Worm (Caenorhabditis elegans): Measurements from ENCODE around the gene T20D4.7.
A peak's percentile ranks its signal among the peaks of the same experiment; 100 is the strongest.

The T20D4.7 gene

DNA sequence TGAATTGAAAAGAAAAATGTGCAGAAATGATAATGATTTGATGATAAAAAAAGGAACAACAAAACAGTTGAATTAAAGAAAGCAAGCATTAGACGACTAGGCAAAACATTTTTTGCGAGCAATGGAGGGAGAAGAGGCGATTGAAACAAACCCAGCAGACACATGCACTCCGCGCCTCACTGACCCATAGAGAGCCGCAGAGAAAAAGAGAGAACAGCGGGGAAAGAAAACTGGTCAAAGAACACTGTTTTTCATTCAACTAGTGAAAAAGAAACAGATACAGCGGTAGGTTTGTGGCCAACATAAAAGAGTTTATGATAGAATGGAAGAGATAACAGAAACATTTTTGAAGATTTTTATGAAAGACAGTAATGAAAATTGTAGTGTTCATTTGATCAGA is 20.4 kb upstream of the T20D4.7 start:
- TF ChIP-seq egl-27 (tag; optimal IDR thresholded peaks at IDR 0.05) (peak; percentile 17), gmeb-1 (tag; optimal IDR thresholded peaks at IDR 0.05) (no peak), F13H6.1 (tag; optimal IDR thresholded peaks at IDR 0.05) (peak; percentile 61), lsy-2 (tag; optimal IDR thresholded peaks at IDR 0.05) (peak in 1 of 2 experiments; percentile 27), sma-9 (GFP tag; optimal IDR thresholded peaks at IDR 0.05) (peak; percentile 91), sma-9 (tag; optimal IDR thresholded peaks at IDR 0.05) (no peak), C34F6.9 (tag; optimal IDR thresholded peaks at IDR 0.05) (peak; percentile 4), nhr-129 (tag; optimal IDR thresholded peaks at IDR 0.05) (peak; percentile 31), fos-1 (tag; optimal IDR thresholded peaks at IDR 0.05) (peak; percentile 29), ama-1 (optimal IDR thresholded peaks at IDR 0.05) (no peak)

DNA sequence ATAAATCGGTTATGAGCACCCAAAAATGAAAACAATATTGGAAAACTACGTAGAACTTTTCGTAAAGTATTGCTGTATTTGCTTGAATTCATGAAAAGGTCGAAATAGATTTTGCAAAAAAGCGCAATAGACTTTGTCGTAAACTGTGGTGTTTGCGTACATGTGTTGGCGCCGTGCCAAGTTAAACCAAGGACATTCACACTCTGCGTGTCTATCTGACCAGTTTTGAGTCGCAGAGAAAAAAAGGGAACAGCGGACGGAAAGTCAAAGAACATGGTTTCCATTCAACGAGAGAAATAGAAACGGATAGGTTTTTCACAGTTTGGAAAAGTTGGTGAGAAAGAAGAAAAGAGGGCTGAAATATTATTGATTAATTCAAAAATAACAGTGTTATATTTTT is 17.7 kb upstream of the T20D4.7 start:
- TF ChIP-seq F13H6.1 (tag; optimal IDR thresholded peaks at IDR 0.05) = peak; percentile 90
- no peak for TF ChIP-seq peb-1 (tag; optimal IDR thresholded peaks at IDR 0.05)
- peak; percentile 86 for TF ChIP-seq C34F6.9 (tag; optimal IDR thresholded peaks at IDR 0.05)
- TF ChIP-seq nhr-21 (tag; optimal IDR thresholded peaks at IDR 0.05) = peak; percentile 84
- no peak for TF ChIP-seq skn-1 (tag; optimal IDR thresholded peaks at IDR 0.05)
- no peak for TF ChIP-seq elt-3 (tag; optimal IDR thresholded peaks at IDR 0.05)
- no peak for TF ChIP-seq ceh-82 (tag; optimal IDR thresholded peaks at IDR 0.05)
- TF ChIP-seq nhr-10 (tag; optimal IDR thresholded peaks at IDR 0.05) = no peak
- TF ChIP-seq nhr-25 (tag; optimal IDR thresholded peaks at IDR 0.05) = peak; percentile 96
- no peak for TF ChIP-seq R02D3.7 (tag; optimal IDR thresholded peaks at IDR 0.05)
- no peak for TF ChIP-seq nhr-23 (tag; optimal IDR thresholded peaks at IDR 0.05)
- TF ChIP-seq lin-39 (tag; optimal IDR thresholded peaks at IDR 0.05) = no peak
- no peak for TF ChIP-seq nhr-12 (tag; optimal IDR thresholded peaks at IDR 0.05)
- no peak for TF ChIP-seq unc-62 (GFP tag; optimal IDR thresholded peaks at IDR 0.05)
- TF ChIP-seq nhr-237 (tag; optimal IDR thresholded peaks at IDR 0.05) = no peak
- peak; percentile 89 for TF ChIP-seq nhr-129 (tag; optimal IDR thresholded peaks at IDR 0.05)
- peak; percentile 99 for TF ChIP-seq sma-9 (GFP tag; optimal IDR thresholded peaks at IDR 0.05)
- TF ChIP-seq sma-9 (tag; optimal IDR thresholded peaks at IDR 0.05) = peak; percentile 58
- no peak for TF ChIP-seq ztf-11 (tag; optimal IDR thresholded peaks at IDR 0.05)
- no peak for TF ChIP-seq ama-1 (optimal IDR thresholded peaks at IDR 0.05)
- no peak for TF ChIP-seq unc-39 (tag; optimal IDR thresholded peaks at IDR 0.05)
- no peak for TF ChIP-seq ztf-4 (tag; optimal IDR thresholded peaks at IDR 0.05)
- TF ChIP-seq nhr-6 (tag; optimal IDR thresholded peaks at IDR 0.05) = peak; percentile 83
- TF ChIP-seq ceh-16 (tag; optimal IDR thresholded peaks at IDR 0.05) = no peak
- TF ChIP-seq ztf-1 (GFP tag; conservative IDR thresholded peaks at IDR 0.05) = no peak
- TF ChIP-seq mab-5 (tag; optimal IDR thresholded peaks at IDR 0.05) = peak; percentile 18
- peak; percentile 88 for TF ChIP-seq sma-3 (GFP tag; optimal IDR thresholded peaks at IDR 0.05)
- peak; percentile 56 for TF ChIP-seq Y55F3AM.14 (GFP tag; optimal IDR thresholded peaks at IDR 0.05)
- peak in 1 of 2 experiments; percentile 60 for TF ChIP-seq mdl-1 (tag; optimal IDR thresholded peaks at IDR 0.05)
- peak; percentile 84 for TF ChIP-seq crh-2 (tag; optimal IDR thresholded peaks at IDR 0.05)
- TF ChIP-seq fos-1 (tag; optimal IDR thresholded peaks at IDR 0.05) = peak; percentile 89
- peak; percentile 51 to 85 for TF ChIP-seq lsy-2 (tag; optimal IDR thresholded peaks at IDR 0.05)
- TF ChIP-seq blmp-1 (tag; optimal IDR thresholded peaks at IDR 0.05; ENCODE audit: insufficient read depth) = peak; percentile 29
- no peak for TF ChIP-seq ZK546.5 (tag; optimal IDR thresholded peaks at IDR 0.05)
- peak; percentile 63 for TF ChIP-seq unc-55 (GFP tag; optimal IDR thresholded peaks at IDR 0.05)
- TF ChIP-seq alr-1 (tag; optimal IDR thresholded peaks at IDR 0.05) = no peak
- TF ChIP-seq aly-2 (tag; optimal IDR thresholded peaks at IDR 0.05) = no peak
- peak; percentile 73 for TF ChIP-seq gmeb-1 (tag; optimal IDR thresholded peaks at IDR 0.05)
- TF ChIP-seq nhr-77 (tag; optimal IDR thresholded peaks at IDR 0.05) = no peak
- peak; percentile 76 for TF ChIP-seq lin-13 (GFP tag; optimal IDR thresholded peaks at IDR 0.05)
- peak; percentile 90 for TF ChIP-seq egl-27 (tag; optimal IDR thresholded peaks at IDR 0.05)
- TF ChIP-seq zag-1 (tag; optimal IDR thresholded peaks at IDR 0.05) = peak; percentile 42
- TF ChIP-seq sem-4 (tag; optimal IDR thresholded peaks at IDR 0.05) = peak; percentile 73
- no peak for TF ChIP-seq dmd-4 (tag; optimal IDR thresholded peaks at IDR 0.05)
- TF ChIP-seq mbf-1 (tag; optimal IDR thresholded peaks at IDR 0.05) = no peak
- TF ChIP-seq snpc-4 (tag; optimal IDR thresholded peaks at IDR 0.05) = peak; percentile 63
- TF ChIP-seq elt-1 (tag; optimal IDR thresholded peaks at IDR 0.05) = no peak
- peak; percentile 37 for TF ChIP-seq lin-11 (tag; optimal IDR thresholded peaks at IDR 0.05)
- TF ChIP-seq nhr-11 (tag; optimal IDR thresholded peaks at IDR 0.05) = no peak

Measured in whole organism, L2 larva.